Worm (Caenorhabditis elegans) whole organism, L4 larva: ENCODE results near the gene T08G3.13.

Source experiments
- F26F4.8 ChIP-seq: fragments of 200-800 bp; sonication (Bioruptor generic); conservative IDR thresholded peaks from 2 replicates; pipeline ENCODE4 v1.3.6; 2022; ENCODE audit warnings: missing genetic modification characterization, missing compliant biosample characterization
- F49E8.2 ChIP-seq: sonication (generic microtip); optimal IDR thresholded peaks from 2 replicates; lab custom pipeline; 2016; ENCODE audit warnings: missing compliant biosample characterization, mild to moderate bottlenecking, missing genetic modification characterization, borderline replicate concordance
- R02D3.7 ChIP-seq: fragments of 150-350 bp; sonication (generic microtip); optimal IDR thresholded peaks from 3 replicates; lab custom pipeline; 2014; ENCODE audit warnings: missing biosample characterization, missing genetic modification characterization
- T20F7.1 ChIP-seq: fragments of 200-800 bp; sonication (Bioruptor generic); optimal IDR thresholded peaks from 2 replicates; lab custom pipeline; 2018; ENCODE audit warnings: mild to moderate bottlenecking, missing genetic modification characterization, missing compliant biosample characterization
- T26A8.4 ChIP-seq: fragments of 200-800 bp; sonication (Bioruptor generic); IDR thresholded peaks from 2 replicates; pipeline ENCODE4 v1.3.6; 2022; ENCODE audit warnings: missing genetic modification characterization, missing compliant biosample characterization
- Y105C5A.15 ChIP-seq: fragments of 200-800 bp; sonication (Bioruptor generic); IDR thresholded peaks from 2 replicates; pipeline ENCODE4 v1.3.6; 2022; ENCODE audit warnings: missing genetic modification characterization, missing compliant biosample characterization
- ZK337.2 ChIP-seq: fragments of 200-800 bp; sonication (Bioruptor generic); IDR thresholded peaks from 2 replicates; pipeline ENCODE4 v1.3.6; 2022; ENCODE audit warnings: missing genetic modification reagents, missing genetic modification characterization, missing compliant biosample characterization
- aha-1 ChIP-seq: fragments of 150-350 bp; peaks from one replicate; lab custom pipeline; 2014; ENCODE audit warnings: missing biosample characterization, missing genetic modification characterization
- attf-4 ChIP-seq: sonication (generic microtip); optimal IDR thresholded peaks from 3 replicates; lab custom pipeline; 2017; ENCODE audit warnings: missing biosample characterization, missing genetic modification characterization
- ceh-28 ChIP-seq: fragments of 150-350 bp; optimal IDR thresholded peaks from 2 replicates; lab custom pipeline; 2014; ENCODE audit warnings: missing biosample characterization, missing genetic modification reagents, missing genetic modification characterization
- ceh-44 ChIP-seq: fragments of 200-800 bp; sonication (Bioruptor generic); IDR thresholded peaks from 2 replicates; pipeline ENCODE4 v1.3.6; 2022; ENCODE audit warnings: missing genetic modification reagents, missing genetic modification characterization, missing compliant biosample characterization
- ceh-82 ChIP-seq: sonication (generic microtip); optimal IDR thresholded peaks from 2 replicates; lab custom pipeline; 2017; ENCODE audit warnings: missing biosample characterization, missing genetic modification characterization
- ces-1 ChIP-seq: fragments of 150-350 bp; sonication (generic microtip); optimal IDR thresholded peaks from 4 replicates; lab custom pipeline; 2014; ENCODE audit warnings: missing biosample characterization, missing genetic modification reagents, missing genetic modification characterization
- cey-2 ChIP-seq: sonication (generic microtip); optimal IDR thresholded peaks from 3 replicates; lab custom pipeline; 2017; ENCODE audit warnings: missing genetic modification characterization, mild to moderate bottlenecking, missing compliant biosample characterization, antibody characterized with exemption, borderline replicate concordance; ENCODE audit not compliant: insufficient read depth
- daf-8 ChIP-seq: fragments of 200-800 bp; sonication (Bioruptor generic); IDR thresholded peaks from 2 replicates; pipeline ENCODE4 v1.3.6; 2022; ENCODE audit warnings: missing genetic modification characterization, missing compliant biosample characterization
- dmd-8 ChIP-seq: fragments of 200-800 bp; sonication (Bioruptor generic); IDR thresholded peaks from 2 replicates; pipeline ENCODE4 v1.3.6; 2022; ENCODE audit warnings: missing genetic modification characterization, missing compliant biosample characterization
- dpl-1 ChIP-seq: fragments of 150-350 bp; optimal IDR thresholded peaks from 2 replicates; lab custom pipeline; 2014; ENCODE audit warnings: missing biosample characterization, missing genetic modification reagents, missing genetic modification characterization
- egl-27 ChIP-seq: sonication (generic microtip); optimal IDR thresholded peaks from 3 replicates; lab custom pipeline; 2017; ENCODE audit warnings: missing biosample characterization, missing genetic modification reagents, missing genetic modification characterization
- fkh-10 ChIP-seq: fragments of 150-350 bp; optimal IDR thresholded peaks from 2 replicates; lab custom pipeline; 2014; ENCODE audit warnings: missing biosample characterization, missing genetic modification reagents, missing genetic modification characterization
- hmg-1.1 ChIP-seq: fragments of 200-800 bp; sonication (Bioruptor generic); IDR thresholded peaks from 2 replicates; pipeline ENCODE4 v1.3.6; 2022; ENCODE audit warnings: missing genetic modification reagents, missing genetic modification characterization, missing compliant biosample characterization
- lin-29 ChIP-seq: fragments of 200-800 bp; sonication (Bioruptor generic); IDR thresholded peaks from 2 replicates; pipeline ENCODE4 v1.3.6; 2022; ENCODE audit warnings: missing genetic modification reagents, missing genetic modification characterization, missing compliant biosample characterization
- lin-38 ChIP-seq: fragments of 200-800 bp; sonication (Bioruptor generic); IDR thresholded peaks from 2 replicates; pipeline ENCODE4 v1.3.6; 2022; ENCODE audit warnings: missing genetic modification reagents, missing genetic modification characterization, missing compliant biosample characterization
- lir-3 ChIP-seq: sonication (generic microtip); optimal IDR thresholded peaks from 2 replicates; lab custom pipeline; 2016; ENCODE audit warnings: mild to moderate bottlenecking, missing genetic modification characterization, missing compliant biosample characterization
- lsy-2 ChIP-seq, 2 experiments: fragments of 150-350 bp in 1 of 2; sonication (generic microtip) in 1 of 2; optimal IDR thresholded peaks; 2 replicates each; lab custom pipeline; 2014 to 2017; ENCODE audit warnings: missing biosample characterization in 2 of 2, missing genetic modification characterization in 2 of 2
- madf-9 ChIP-seq: fragments of 200-800 bp; sonication (Bioruptor generic); conservative IDR thresholded peaks from 2 replicates; pipeline ENCODE4 v1.3.6; 2022; ENCODE audit warnings: missing genetic modification reagents, missing genetic modification characterization, missing compliant biosample characterization
- nhr-48 ChIP-seq: sonication (generic microtip); optimal IDR thresholded peaks from 2 replicates; lab custom pipeline; 2016; ENCODE audit warnings: mild to moderate bottlenecking, missing genetic modification characterization, missing compliant biosample characterization
- nhr-76 ChIP-seq: fragments of 150-350 bp; optimal IDR thresholded peaks from 2 replicates; lab custom pipeline; 2014; ENCODE audit warnings: missing biosample characterization, missing genetic modification characterization
- nhr-77 ChIP-seq: fragments of 150-350 bp; optimal IDR thresholded peaks from 2 replicates; lab custom pipeline; 2014; ENCODE audit warnings: missing biosample characterization, missing genetic modification characterization
- php-3 ChIP-seq: fragments of 200-800 bp; sonication (Bioruptor generic); IDR thresholded peaks from 2 replicates; pipeline ENCODE4 v1.3.6; 2022; ENCODE audit warnings: missing genetic modification reagents, missing genetic modification characterization, missing compliant biosample characterization
- rbr-2 ChIP-seq: sonication (generic microtip); optimal IDR thresholded peaks from 2 replicates; lab custom pipeline; 2016; ENCODE audit warnings: missing genotype, missing genetic modification characterization, missing compliant biosample characterization
- skn-1 ChIP-seq: fragments of 150-350 bp; optimal IDR thresholded peaks from 2 replicates; lab custom pipeline; 2014; ENCODE audit warnings: missing biosample characterization, missing genetic modification characterization
- unc-62 ChIP-seq, 3 experiments: fragments of 150-350 bp in 1 of 3; sonication (generic microtip); optimal IDR thresholded peaks in 2 of 3; peaks in 1 of 3; 1 replicate in 1 of 3; 2 replicates in 2 of 3; lab custom pipeline; 2014 to 2017; ENCODE audit warnings: missing biosample characterization in 3 of 3, missing genetic modification characterization in 3 of 3, missing genetic modification reagents in 3 of 3, missing genotype in 1 of 3
- zag-1 ChIP-seq: fragments of 150-350 bp; optimal IDR thresholded peaks from 2 replicates; lab custom pipeline; 2014; ENCODE audit warnings: missing biosample characterization, missing genetic modification characterization
- zfp-3 ChIP-seq: fragments of 200-800 bp; sonication (Bioruptor generic); conservative IDR thresholded peaks from 2 replicates; pipeline ENCODE4 v1.3.6; 2022; ENCODE audit warnings: missing genetic modification reagents, missing genetic modification characterization, missing compliant biosample characterization

Gene T08G3.13

DNA sequence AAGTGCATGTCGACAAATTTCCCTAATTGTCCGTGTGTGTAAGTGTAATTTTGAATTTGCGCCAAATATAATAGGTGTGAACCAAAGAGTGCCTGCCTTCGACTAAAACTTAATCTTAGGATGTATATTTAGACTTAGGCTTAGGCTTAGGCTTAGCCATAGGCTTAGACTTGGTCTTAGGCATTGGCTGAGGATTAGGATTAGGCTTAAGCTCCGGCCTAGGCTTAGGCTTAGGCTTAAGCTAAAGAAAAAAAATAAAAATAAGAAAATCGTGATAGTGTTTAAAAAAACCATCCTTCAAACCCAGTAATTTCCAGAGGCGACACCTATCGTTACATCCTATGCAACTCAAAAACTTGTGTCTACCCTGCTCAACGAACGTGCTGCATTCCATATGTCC lies 1.6 kb upstream of the T08G3.13 start:
- TF ChIP-seq ceh-44 (GFP tag; lab: Robert Waterston, UW) (no peak), attf-4 (no peak), T26A8.4 (GFP tag; lab: Robert Waterston, UW) (no peak), F26F4.8 (GFP tag; lab: Robert Waterston, UW) (no peak), ceh-28 (tag; lab: Kevin White, UChicago) (no peak)
- TF ChIP-seq, all 104 proteins: peak for 0

DNA sequence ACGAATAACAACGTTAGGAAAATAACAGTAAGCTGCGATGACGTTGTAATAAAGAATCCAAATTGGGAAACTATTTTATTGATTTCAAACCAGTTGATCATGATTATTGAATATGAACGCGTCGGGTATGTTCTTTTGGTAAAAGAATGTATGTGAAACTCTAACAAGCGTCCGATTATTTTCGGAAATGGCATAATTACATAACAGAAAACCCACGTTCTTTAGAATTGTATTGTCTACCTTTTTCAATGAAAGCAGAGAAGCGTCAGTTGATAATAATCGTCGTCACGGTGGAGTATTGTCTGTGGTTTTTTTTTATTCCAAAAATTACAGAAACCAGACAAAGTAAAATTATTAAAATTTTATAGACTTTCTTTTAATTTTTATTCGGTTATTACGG lies 7.2 kb downstream of the T08G3.13 start, which contains the start of gene str-14:
str-14 (minus strand) TSS at position 101 of the 400 bp plus-strand sequence.
- no peak for TF ChIP-seq nhr-48
- no peak for TF ChIP-seq daf-8 (GFP tag; lab: Robert Waterston, UW)
- TF ChIP-seq skn-1 = no peak
- no peak for TF ChIP-seq lsy-2 (tag; optimal IDR thresholded peaks at IDR 0.05; lab: Kevin White, UChicago)
- TF ChIP-seq egl-27 (tag; lab: Kevin White, UChicago) = no peak
- no peak for TF ChIP-seq zag-1 (tag; lab: Kevin White, UChicago)
- TF ChIP-seq F49E8.2 (tag; lab: Kevin White, UChicago) = no peak
- TF ChIP-seq lin-38 (GFP tag; lab: Robert Waterston, UW) = no peak
- no peak for TF ChIP-seq rbr-2 (tag; lab: Kevin White, UChicago)
- TF ChIP-seq ceh-44 (GFP tag; lab: Robert Waterston, UW) = no peak
- no peak for TF ChIP-seq lir-3
- no peak for TF ChIP-seq ceh-82 (tag; lab: Kevin White, UChicago)
- no peak for TF ChIP-seq hmg-1.1 (GFP tag; lab: Robert Waterston, UW)
- no peak for TF ChIP-seq php-3 (GFP tag; lab: Robert Waterston, UW)
- no peak for TF ChIP-seq madf-9
- no peak for TF ChIP-seq nhr-77 (tag; lab: Kevin White, UChicago)

DNA sequence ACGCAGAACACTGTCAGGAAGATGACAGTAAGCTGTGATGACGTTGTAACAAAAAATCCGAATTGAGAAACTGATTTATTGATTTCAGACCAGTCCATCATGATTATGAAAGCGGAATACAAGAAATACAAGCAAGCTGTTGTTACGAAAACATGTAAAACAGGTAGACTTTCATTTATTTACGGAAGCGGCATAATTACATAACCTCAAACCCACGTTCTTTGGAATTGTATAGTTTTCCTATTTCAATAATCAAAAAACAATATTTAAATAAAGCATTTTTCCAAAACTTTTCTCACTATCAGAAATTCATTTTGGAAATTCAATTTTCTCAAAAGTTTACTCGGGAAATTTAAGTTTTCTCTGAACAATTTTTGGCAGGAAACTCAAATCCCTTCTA lies 10.9 kb downstream of the T08G3.13 start, which contains the start of gene str-15:
str-15 (minus strand) TSS at position 101 of the 400 bp plus-strand sequence.
- TF ChIP-seq cey-2 (tag; lab: Kevin White, UChicago) = no peak
- TF ChIP-seq nhr-77 (tag; lab: Kevin White, UChicago) = no peak
- TF ChIP-seq ZK337.2 (GFP tag; lab: Robert Waterston, UW) = no peak
- TF ChIP-seq madf-9 = no peak
- TF ChIP-seq dmd-8 = no peak
- TF ChIP-seq ces-1 = no peak
- no peak for TF ChIP-seq zag-1 (tag; lab: Kevin White, UChicago)
- TF ChIP-seq F26F4.8 (GFP tag; lab: Robert Waterston, UW) = no peak
- TF ChIP-seq nhr-48 = no peak
- TF ChIP-seq lsy-2 (tag; optimal IDR thresholded peaks at IDR 0.05; lab: Kevin White, UChicago) = no peak
- no peak for TF ChIP-seq R02D3.7
- no peak for TF ChIP-seq ceh-44 (GFP tag; lab: Robert Waterston, UW)
- no peak for TF ChIP-seq php-3 (GFP tag; lab: Robert Waterston, UW)
- no peak for TF ChIP-seq lin-29 (GFP tag; lab: Robert Waterston, UW)
- TF ChIP-seq dpl-1 (GFP tag; lab: Kevin White, UChicago) = no peak
- TF ChIP-seq fkh-10 (GFP tag; lab: Kevin White, UChicago) = no peak
- no peak for TF ChIP-seq nhr-76 (tag; lab: Kevin White, UChicago)
- TF ChIP-seq zfp-3 (GFP tag; lab: Robert Waterston, UW) = no peak
- TF ChIP-seq T20F7.1 (GFP tag; lab: Kevin White, UChicago) = no peak
- no peak for TF ChIP-seq hmg-1.1 (GFP tag; lab: Robert Waterston, UW)

DNA sequence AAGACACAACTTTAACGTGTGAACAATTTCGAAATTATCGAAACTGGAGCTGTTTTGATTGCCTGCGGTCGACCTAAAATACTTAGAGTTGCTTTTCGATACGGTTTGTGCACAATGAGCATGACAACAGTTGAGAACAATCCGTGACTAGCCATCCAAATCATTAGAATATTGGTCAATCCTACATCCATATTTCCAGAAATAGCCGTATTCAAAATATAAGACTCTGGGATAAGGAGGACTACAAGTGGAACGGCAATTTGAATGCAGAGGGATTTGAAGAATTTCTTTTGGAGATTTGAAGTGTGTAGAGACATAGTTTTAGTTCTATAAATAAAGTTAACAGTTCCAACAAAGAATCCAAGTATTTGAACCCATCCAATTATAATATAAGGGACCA lies 11.5 kb downstream of the T08G3.13 start:
- TF ChIP-seq aha-1 (tag; lab: Kevin White, UChicago) = peak; percentile 83
- TF ChIP-seq unc-62 (GFP tag; optimal IDR thresholded peaks at IDR 0.05 in 1 of 2; lab: Kevin White, UChicago) = peak in 1 of 2 experiments; percentile 91
- no peak for TF ChIP-seq unc-62 (tag; optimal IDR thresholded peaks at IDR 0.05; lab: Kevin White, UChicago)
- no peak for TF ChIP-seq Y105C5A.15 (GFP tag; lab: Robert Waterston, UW)
- TF ChIP-seq, all 104 proteins: peak for 2
